Fruit fly (Drosophila melanogaster) whole organism, pupa: ENCODE measurements around the gene CG3168.

Experiments
- CG12605 ChIP-seq: fragments of 200-800 bp; sonication (Bioruptor generic); IDR thresholded peaks from 2 replicates; pipeline ENCODE4 v1.3.6; 2022; ENCODE audit warnings: missing biosample characterization, missing genetic modification characterization
- CG15710 ChIP-seq: fragments of 200-800 bp; sonication (Bioruptor generic); optimal IDR thresholded peaks from 2 replicates; lab custom pipeline; 2018; ENCODE audit warnings: missing biosample characterization, mild to moderate bottlenecking, missing genetic modification characterization, moderate library complexity
- CG17806 ChIP-seq: fragments of 200-800 bp; sonication (Bioruptor generic); optimal IDR thresholded peaks from 2 replicates; lab custom pipeline; 2018; ENCODE audit warnings: missing biosample characterization, mild to moderate bottlenecking, missing genetic modification characterization, moderate library complexity
- CG34367 ChIP-seq: fragments of 200-800 bp; sonication (Bioruptor generic); optimal IDR thresholded peaks from 2 replicates; lab custom pipeline; 2018; ENCODE audit warnings: missing biosample characterization, mild to moderate bottlenecking, missing genetic modification characterization
- CG4496 ChIP-seq: fragments of 200-800 bp; sonication (Bioruptor generic); IDR thresholded peaks from 3 replicates; pipeline ENCODE4 v1.3.6; 2022; ENCODE audit warnings: missing biosample characterization, missing genetic modification characterization
- CG9948 ChIP-seq: fragments of 200-800 bp; sonication (Bioruptor generic); optimal IDR thresholded peaks from 2 replicates; lab custom pipeline; 2018; ENCODE audit warnings: missing biosample characterization, mild to moderate bottlenecking, missing genetic modification characterization, moderate library complexity
- EcR ChIP-seq: fragments of 200-800 bp; sonication (Bioruptor generic); optimal IDR thresholded peaks from 3 replicates; lab custom pipeline; 2019; ENCODE audit warnings: missing biosample characterization, missing genetic modification characterization, mild to moderate bottlenecking, moderate library complexity, missing genetic modification reagents
- Ets98B ChIP-seq: fragments of 200-800 bp; sonication (Bioruptor generic); IDR thresholded peaks from 2 replicates; pipeline ENCODE4 v1.3.6; 2022; ENCODE audit warnings: missing biosample characterization, missing genetic modification characterization
- Pif1A ChIP-seq: fragments of 200-800 bp; sonication (Bioruptor generic); optimal IDR thresholded peaks from 3 replicates; lab custom pipeline; 2016; ENCODE audit warnings: missing biosample characterization, missing genetic modification characterization
- Pif1B ChIP-seq: fragments of 200-800 bp; sonication (Bioruptor generic); optimal IDR thresholded peaks from 3 replicates; lab custom pipeline; 2016; ENCODE audit warnings: missing biosample characterization, missing genetic modification characterization
- rn ChIP-seq: fragments of 200-800 bp; sonication (Bioruptor generic); IDR thresholded peaks from 2 replicates; pipeline ENCODE4 v1.3.6; 2022; ENCODE audit warnings: missing biosample characterization, missing genetic modification characterization

- TF ChIP-seq CG4496 (GFP tag; lab: Robert Waterston, UW) (0 out of 3 replicates have a peak, but pooled peaks have one; percentile 28), CG15710 (tag; lab: Kevin White, UChicago) (no peak), Ets98B (GFP tag; lab: Robert Waterston, UW) (no peak), EcR (GFP tag; lab: Kevin White, UChicago) (no peak), rn (no peak), CG9948 (no peak), CG12605 (GFP tag; lab: Robert Waterston, UW) (no peak), Pif1A (GFP tag; lab: Kevin White, UChicago) (no peak), Pif1B (no peak), CG34367 (tag; lab: Kevin White, UChicago) (no peak), CG17806 (tag; lab: Kevin White, UChicago) (no peak)
Measured at dm6 chrX:6756175-6756718, 16.5 kb upstream of the CG3168 start, which contains the start of gene sov.
